Fruit fly (Drosophila melanogaster) whole organism, embryonic: ENCODE results near the gene nAChRalpha6.

Experiments
- Atf6 ChIP-seq: fragments of 200-800 bp; sonication (Bioruptor generic); IDR thresholded peaks from 2 replicates; pipeline ENCODE4 v1.3.6; 2022; ENCODE audit warnings: missing biosample characterization, missing genetic modification characterization
- B-H2 ChIP-seq: fragments of 200-800 bp; sonication (Bioruptor generic); optimal IDR thresholded peaks from 2 replicates; lab custom pipeline; 2018; ENCODE audit warnings: missing biosample characterization, mild to moderate bottlenecking, missing genetic modification characterization
- Bdp1 ChIP-seq: fragments of 200-800 bp; sonication (Bioruptor generic); optimal IDR thresholded peaks from 3 replicates; lab custom pipeline; 2016; ENCODE audit warnings: missing biosample characterization, missing genetic modification characterization
- Bgb ChIP-seq: fragments of 200-800 bp; sonication (Bioruptor generic); IDR thresholded peaks from 2 replicates; pipeline ENCODE4 v1.3.6; 2022; ENCODE audit warnings: missing biosample characterization, missing genetic modification characterization; ENCODE audit not compliant: partially characterized antibody
- BtbVII ChIP-seq: fragments of 200-800 bp; sonication (Bioruptor generic); optimal IDR thresholded peaks from 3 replicates; lab custom pipeline; 2017; ENCODE audit warnings: missing biosample characterization, mild to moderate bottlenecking, missing genetic modification characterization
- CG10147 ChIP-seq: fragments of 200-800 bp; sonication (Bioruptor generic); optimal IDR thresholded peaks from 2 replicates; lab custom pipeline; 2019; ENCODE audit warnings: missing biosample characterization, mild to moderate bottlenecking, missing genetic modification characterization, moderate library complexity
- CG10654 ChIP-seq: fragments of 200-800 bp; sonication (Bioruptor generic); optimal IDR thresholded peaks from 2 replicates; lab custom pipeline; 2016; ENCODE audit warnings: missing biosample characterization, missing genetic modification characterization
- CG12155 ChIP-seq: fragments of 200-800 bp; sonication (Bioruptor generic); optimal IDR thresholded peaks from 3 replicates; lab custom pipeline; 2016; ENCODE audit warnings: missing biosample characterization, missing genetic modification characterization
- CG12219 ChIP-seq: fragments of 200-800 bp; sonication (Bioruptor generic); optimal IDR thresholded peaks from 3 replicates; lab custom pipeline; 2018; ENCODE audit warnings: missing biosample characterization, mild to moderate bottlenecking, missing genetic modification characterization
- CG1233 ChIP-seq: fragments of 200-800 bp; sonication (Bioruptor generic); optimal IDR thresholded peaks from 4 replicates; lab custom pipeline; 2018; ENCODE audit warnings: missing biosample characterization, mild to moderate bottlenecking, missing genetic modification characterization
- CG12744 ChIP-seq: fragments of 200-800 bp; sonication (Bioruptor generic); optimal IDR thresholded peaks from 2 replicates; lab custom pipeline; 2016; ENCODE audit warnings: missing biosample characterization, missing genetic modification characterization
- CG12769 ChIP-seq: fragments of 200-800 bp; sonication (Bioruptor generic); optimal IDR thresholded peaks from 2 replicates; lab custom pipeline; 2019; ENCODE audit warnings: missing biosample characterization, mild to moderate bottlenecking, missing genetic modification characterization, moderate library complexity
- CG16813 ChIP-seq: fragments of 200-800 bp; sonication (Bioruptor generic); IDR thresholded peaks from 3 replicates; pipeline ENCODE4 v1.3.6; 2022; ENCODE audit warnings: missing biosample characterization, missing genetic modification characterization; ENCODE audit not compliant: partially characterized antibody
- CG18011 ChIP-seq: fragments of 200-800 bp; sonication (Bioruptor generic); optimal IDR thresholded peaks from 2 replicates; lab custom pipeline; 2017; ENCODE audit warnings: missing biosample characterization, missing genetic modification characterization, mild to moderate bottlenecking, moderate library complexity, missing genotype
- CG2712 ChIP-seq: fragments of 200-800 bp; optimal IDR thresholded peaks from 3 replicates; lab custom pipeline; 2019; ENCODE audit warnings: missing biosample characterization, mild to moderate bottlenecking, missing genetic modification characterization, moderate library complexity
- CG3847 ChIP-seq: fragments of 200-800 bp; sonication (Bioruptor generic); IDR thresholded peaks from 2 replicates; pipeline ENCODE4 v1.3.6; 2022; ENCODE audit warnings: missing biosample characterization, missing genetic modification characterization
- CG4282 ChIP-seq: fragments of 200-800 bp; sonication (Bioruptor generic); optimal IDR thresholded peaks from 2 replicates; lab custom pipeline; 2016; ENCODE audit warnings: missing biosample characterization, missing genetic modification characterization
- CG4360 ChIP-seq: fragments of 200-800 bp; sonication (Bioruptor generic); IDR thresholded peaks from 2 replicates; pipeline ENCODE4 v1.3.6; 2022; ENCODE audit warnings: missing biosample characterization, missing genetic modification characterization
- CG5245 ChIP-seq: fragments of 200-800 bp; sonication (Bioruptor generic); optimal IDR thresholded peaks from 3 replicates; lab custom pipeline; 2016; ENCODE audit warnings: missing biosample characterization, missing genetic modification characterization
- CG7271 ChIP-seq: fragments of 200-800 bp; sonication (Bioruptor generic); optimal IDR thresholded peaks from 2 replicates; lab custom pipeline; 2018; ENCODE audit warnings: missing biosample characterization, mild to moderate bottlenecking, missing genetic modification characterization, moderate library complexity
- CG7556 ChIP-seq: fragments of 200-800 bp; sonication (Bioruptor generic); optimal IDR thresholded peaks from 2 replicates; lab custom pipeline; 2017; ENCODE audit warnings: missing biosample characterization, mild to moderate bottlenecking, missing genetic modification characterization
- CG7839 ChIP-seq: fragments of 200-800 bp; sonication (Bioruptor generic); optimal IDR thresholded peaks from 3 replicates; lab custom pipeline; 2018; ENCODE audit warnings: missing biosample characterization, mild to moderate bottlenecking, missing genetic modification characterization, moderate library complexity
- CG8388 ChIP-seq: fragments of 200-800 bp; sonication (Bioruptor generic); optimal IDR thresholded peaks from 2 replicates; lab custom pipeline; 2019; ENCODE audit warnings: missing biosample characterization, mild to moderate bottlenecking, missing genetic modification characterization, moderate library complexity
- CG9437 ChIP-seq: fragments of 200-800 bp; sonication (Bioruptor generic); optimal IDR thresholded peaks from 2 replicates; lab custom pipeline; 2018; ENCODE audit warnings: missing biosample characterization, mild to moderate bottlenecking, missing genetic modification characterization
- Chrac-16 ChIP-seq: fragments of 200-800 bp; sonication (Bioruptor generic); optimal IDR thresholded peaks from 3 replicates; lab custom pipeline; 2016; ENCODE audit warnings: missing biosample characterization, missing genetic modification characterization
- Dbx ChIP-seq: fragments of 200-800 bp; sonication (Bioruptor generic); IDR thresholded peaks from 3 replicates; pipeline ENCODE4 v1.3.6; 2022; ENCODE audit warnings: missing biosample characterization, missing genetic modification characterization
- Ets65A ChIP-seq: fragments of 200-800 bp; sonication (Bioruptor generic); peaks from one replicate; lab custom pipeline; 2016; ENCODE audit warnings: missing biosample characterization, missing genetic modification characterization
- HLH3B ChIP-seq: fragments of 200-800 bp; sonication (Bioruptor generic); IDR thresholded peaks from 2 replicates; pipeline ENCODE4 v1.3.6; 2022; ENCODE audit warnings: missing biosample characterization, missing genetic modification characterization
- Hand ChIP-seq: fragments of 200-800 bp; sonication (Bioruptor generic); optimal IDR thresholded peaks from 2 replicates; lab custom pipeline; 2017; ENCODE audit warnings: mild to moderate bottlenecking, missing biosample characterization, missing genetic modification reagents, missing genetic modification characterization
- Hmr ChIP-seq: fragments of 200-800 bp; sonication (Bioruptor generic); optimal IDR thresholded peaks from 3 replicates; lab custom pipeline; 2017; ENCODE audit warnings: mild to moderate bottlenecking, missing biosample characterization, missing genetic modification reagents, missing genetic modification characterization
- Hr78 ChIP-seq, 2 experiments: fragments of 200-800 bp in 1 of 2; fragments of >200 bp in 1 of 2; sonication (Bioruptor generic) in 1 of 2; optimal IDR thresholded peaks; 2 replicates each; lab custom pipeline; 2017 to 2019; ENCODE audit warnings: missing biosample characterization in 2 of 2, missing genetic modification characterization in 2 of 2, mild to moderate bottlenecking in 1 of 2, moderate library complexity in 1 of 2
- MESR4 ChIP-seq: fragments of 200-800 bp; sonication (Bioruptor generic); optimal IDR thresholded peaks from 2 replicates; lab custom pipeline; 2018; ENCODE audit warnings: missing biosample characterization, mild to moderate bottlenecking, missing genetic modification characterization, moderate library complexity
- Mad ChIP-seq: fragments of 200-800 bp; sonication (Bioruptor generic); optimal IDR thresholded peaks from 2 replicates; lab custom pipeline; 2016; ENCODE audit warnings: missing biosample characterization, missing genetic modification characterization
- Oaz ChIP-seq: fragments of 200-800 bp; sonication (Bioruptor generic); IDR thresholded peaks from 2 replicates; pipeline ENCODE4 v1.3.6; 2022; ENCODE audit warnings: missing biosample characterization, missing genetic modification characterization
- Pdp1 ChIP-seq, 2 experiments: fragments of 200-800 bp; sonication (Bioruptor generic); optimal IDR thresholded peaks; 3 replicates each; lab custom pipeline; 2016; ENCODE audit warnings: missing biosample characterization in 2 of 2, missing genetic modification characterization in 2 of 2, mild to moderate bottlenecking in 1 of 2, moderate library complexity in 1 of 2
- Poxn ChIP-seq: fragments of 200-800 bp; sonication (Bioruptor generic); IDR thresholded peaks from 2 replicates; pipeline ENCODE4 v1.3.6; 2022; ENCODE audit warnings: missing biosample characterization, missing genetic modification characterization
- Ravus ChIP-seq: fragments of 200-800 bp; sonication (Bioruptor generic); IDR thresholded peaks from 2 replicates; pipeline ENCODE4 v1.3.6; 2022; ENCODE audit warnings: missing biosample characterization, missing genetic modification characterization
- chif ChIP-seq, 2 experiments: fragments of 200-800 bp; sonication (Bioruptor generic); optimal IDR thresholded peaks; 3 replicates each; lab custom pipeline; 2016; ENCODE audit warnings: missing biosample characterization in 2 of 2, missing genetic modification characterization in 2 of 2
- fd102C ChIP-seq: fragments of 200-800 bp; sonication (Bioruptor generic); optimal IDR thresholded peaks from 2 replicates; lab custom pipeline; 2018; ENCODE audit warnings: missing biosample characterization, mild to moderate bottlenecking, missing genetic modification characterization, moderate library complexity
- fd96Cb ChIP-seq: fragments of 200-800 bp; sonication (Bioruptor generic); optimal IDR thresholded peaks from 2 replicates; lab custom pipeline; 2018; ENCODE audit warnings: missing biosample characterization, mild to moderate bottlenecking, missing genetic modification characterization, moderate library complexity
- ftz-f1 ChIP-seq: fragments of 200-800 bp; sonication (Bioruptor generic); optimal IDR thresholded peaks from 2 replicates; lab custom pipeline; 2016; ENCODE audit warnings: missing biosample characterization, missing genetic modification characterization
- gcm2 ChIP-seq: fragments of 200-800 bp; sonication (Bioruptor generic); optimal IDR thresholded peaks from 2 replicates; lab custom pipeline; 2016; ENCODE audit warnings: missing biosample characterization, missing genetic modification characterization
- gsb ChIP-seq: fragments of 200-800 bp; sonication (Bioruptor generic); IDR thresholded peaks from 2 replicates; pipeline ENCODE4 v1.3.6; 2022; ENCODE audit warnings: missing biosample characterization, missing genetic modification characterization
- gt ChIP-seq: fragments of 200-800 bp; sonication (Bioruptor generic); IDR thresholded peaks from 2 replicates; pipeline ENCODE4 v1.3.6; 2022; ENCODE audit warnings: missing biosample characterization, missing genetic modification characterization
- lov ChIP-seq, 2 experiments: fragments of 200-800 bp in 1 of 2; fragments of >200 bp in 1 of 2; sonication (Bioruptor generic) in 1 of 2; IDR thresholded peaks in 1 of 2; optimal IDR thresholded peaks in 1 of 2; 2 replicates in 1 of 2; 3 replicates in 1 of 2; pipeline versions ENCODE4 v1.3.6 to Lab custom; 2017 to 2022; ENCODE audit warnings: missing biosample characterization in 1 of 2, missing genetic modification characterization in 1 of 2
- ranshi ChIP-seq: fragments of 200-800 bp; sonication (Bioruptor generic); IDR thresholded peaks from 2 replicates; pipeline ENCODE4 v1.3.6; 2022; ENCODE audit warnings: missing biosample characterization, missing genetic modification characterization
- repo ChIP-seq: fragments of 200-800 bp; sonication (Bioruptor generic); optimal IDR thresholded peaks from 2 replicates; lab custom pipeline; 2016; ENCODE audit warnings: missing biosample characterization, missing genetic modification characterization
- seq ChIP-seq: fragments of 200-800 bp; sonication (Bioruptor generic); IDR thresholded peaks from 2 replicates; pipeline ENCODE4 v1.3.6; 2022; ENCODE audit warnings: missing biosample characterization, missing genetic modification characterization
- trem ChIP-seq: fragments of 200-800 bp; optimal IDR thresholded peaks from 3 replicates; lab custom pipeline; 2019; ENCODE audit warnings: missing biosample characterization, mild to moderate bottlenecking, missing genetic modification characterization, moderate library complexity
- zfh1 ChIP-seq: fragments of 200-800 bp; sonication (Bioruptor generic); IDR thresholded peaks from 3 replicates; pipeline ENCODE4 v1.3.6; 2022; ENCODE audit warnings: missing biosample characterization, missing genetic modification characterization

nAChRalpha6 gene

DNA sequence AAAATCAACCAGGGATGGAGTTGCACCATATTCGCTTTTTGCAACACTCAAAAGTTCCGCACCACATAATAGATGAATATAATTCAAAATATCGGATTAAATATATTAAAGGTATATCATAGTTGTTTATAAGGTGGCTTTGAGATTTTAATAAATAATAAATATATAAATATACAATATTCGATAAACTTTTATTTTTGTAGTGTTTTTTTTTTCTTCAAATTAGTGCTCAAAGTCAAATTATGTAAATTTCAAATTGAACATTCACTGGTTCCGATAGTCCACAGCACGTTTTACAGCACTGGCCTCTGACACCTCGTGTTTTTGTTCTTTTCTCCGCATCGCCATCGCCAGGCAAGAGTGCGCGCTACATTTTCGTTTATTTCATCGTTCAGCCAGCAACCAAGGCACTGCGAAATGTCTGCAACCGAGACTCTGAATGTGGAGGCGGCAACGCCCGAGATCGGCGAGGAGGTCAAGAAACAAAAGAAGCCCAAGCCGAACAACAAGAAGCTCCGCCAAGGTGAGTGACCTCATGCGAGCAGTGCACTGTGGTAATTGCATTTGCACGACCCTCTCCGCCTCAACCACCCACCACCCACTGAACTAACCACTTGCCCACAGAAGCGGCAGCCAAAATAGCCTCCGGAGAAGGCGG lies 122.7 kb downstream of the nAChRalpha6 start, which contains the start of the genes Taf11 and und (continued):
- TF ChIP-seq BtbVII (GFP tag; lab: Kevin White, UChicago), result peak; percentile 33
- peak; percentile 81 for TF ChIP-seq CG16813 (GFP tag; lab: Robert Waterston, UW)
- no peak for TF ChIP-seq CG12769
- TF ChIP-seq zfh1, result no peak
- no peak for TF ChIP-seq Hand (GFP tag; lab: Kevin White, UChicago)
- TF ChIP-seq repo (GFP tag; lab: Kevin White, UChicago), result no peak
- no peak for TF ChIP-seq CG10654
- TF ChIP-seq CG7556 (GFP tag; lab: Kevin White, UChicago), result no peak
- no peak for TF ChIP-seq Atf6 (GFP tag; lab: Robert Waterston, UW)
- no peak for TF ChIP-seq gsb
- no peak for TF ChIP-seq Hr78 (GFP tag; optimal IDR thresholded peaks at IDR 0.05; lab: Kevin White, UChicago)
- TF ChIP-seq CG5245 (GFP tag; lab: Kevin White, UChicago), result peak; percentile 18
- TF ChIP-seq CG2712 (tag; lab: Kevin White, UChicago), result no peak
- TF ChIP-seq CG4282, result no peak
- TF ChIP-seq Chrac-16 (GFP tag; lab: Kevin White, UChicago), result peak; percentile 25
- TF ChIP-seq CG18011, result no peak
- TF ChIP-seq CG7839, result no peak
- TF ChIP-seq Bgb (GFP tag; lab: Robert Waterston, UW), result peak; percentile 59
- peak; percentile 71 for TF ChIP-seq MESR4
- TF ChIP-seq CG7271 (tag; lab: Kevin White, UChicago), result no peak
- TF ChIP-seq CG9437, result no peak
- TF ChIP-seq Poxn, result no peak
- no peak for TF ChIP-seq CG8388 (GFP tag; lab: Kevin White, UChicago)
- TF ChIP-seq gcm2 (GFP tag; lab: Kevin White, UChicago), result no peak
- TF ChIP-seq ranshi, result no peak; the same call in 1 of the 2 replicates
- TF ChIP-seq CG12155 (GFP tag; lab: Kevin White, UChicago), result peak; percentile 42
- TF ChIP-seq CG4360 (GFP tag; lab: Robert Waterston, UW), result no peak
- no peak for TF ChIP-seq CG12219 (GFP tag; lab: Kevin White, UChicago)
- no peak for TF ChIP-seq fd96Cb (tag; lab: Kevin White, UChicago)
- TF ChIP-seq chif (GFP tag; optimal IDR thresholded peaks at IDR 0.05; lab: Kevin White, UChicago), result no peak
- TF ChIP-seq Ravus (GFP tag; lab: Robert Waterston, UW), result no peak
- TF ChIP-seq CG1233, result no peak
- no peak for TF ChIP-seq Pdp1 (GFP tag; optimal IDR thresholded peaks at IDR 0.05; lab: Kevin White, UChicago)
- peak; percentile 20 for TF ChIP-seq trem (tag; lab: Kevin White, UChicago)
- peak; percentile 60 for TF ChIP-seq CG3847 (GFP tag; lab: Robert Waterston, UW)
- TF ChIP-seq Ets65A (GFP tag; lab: Kevin White, UChicago), result peak; percentile 90
- TF ChIP-seq Dbx (GFP tag; lab: Robert Waterston, UW), result peak; percentile 62
- no peak for TF ChIP-seq fd102C (GFP tag; lab: Kevin White, UChicago)
- TF ChIP-seq CG12744, result no peak
- TF ChIP-seq HLH3B, result no peak
- TF ChIP-seq B-H2, result no peak
- TF ChIP-seq Oaz (GFP tag; lab: Robert Waterston, UW), result no peak
- no peak for TF ChIP-seq lov (optimal IDR thresholded peaks at IDR 0.05; lab: Kevin White, UChicago)
- TF ChIP-seq lov (GFP tag; IDR thresholded peaks at IDR 0.05; lab: Robert Waterston, UW), result no peak
- TF ChIP-seq ftz-f1, result no peak
- TF ChIP-seq CG10147 (GFP tag; lab: Kevin White, UChicago), result no peak
- no peak for TF ChIP-seq Hmr (GFP tag; lab: Kevin White, UChicago)
- TF ChIP-seq seq (GFP tag; lab: Robert Waterston, UW), result no peak
- no peak for TF ChIP-seq Mad (GFP tag; lab: Kevin White, UChicago)
- no peak for TF ChIP-seq gt
- no peak for TF ChIP-seq Bdp1 (GFP tag; lab: Kevin White, UChicago)
